Worm (Caenorhabditis elegans) whole organism, dauer: Measurements from ENCODE around the gene nlp-81.

Experiments used
- unc-62 ChIP-seq: sonication (generic microtip); optimal IDR thresholded peaks from 2 replicates; lab custom pipeline; 2017; ENCODE audit warnings: missing biosample characterization, missing genetic modification reagents, missing genetic modification characterization

The nlp-81 gene

ce11 chrIV:3151061-3151460, 24.9 kb downstream of the nlp-81 start, which contains the start of gene T23E1.1:
Gene T23E1.1 (plus strand): TSS chrIV:3151361.
- TF ChIP-seq unc-62 (GFP tag; lab: Kevin White, UChicago) = no peak

- TF ChIP-seq unc-62 (GFP tag; lab: Kevin White, UChicago) = no peak
Measured at ce11 chrIV:3145587-3145986, 30.3 kb downstream of the nlp-81 start, which contains the start of gene T23E1.3. Gene T23E1.3 (plus strand): TSS chrIV:3145887.

- TF ChIP-seq unc-62 (GFP tag; lab: Kevin White, UChicago) = no peak
Measured at ce11 chrIV:3136493-3136892, 39.4 kb downstream of the nlp-81 start.

ce11 chrIV:3135000-3135399, 40.9 kb downstream of the nlp-81 start:
- TF ChIP-seq unc-62 (GFP tag; lab: Kevin White, UChicago) = no peak

- TF ChIP-seq unc-62 (GFP tag; lab: Kevin White, UChicago) = no peak
Measured at ce11 chrIV:3133099-3133817, 42.7 kb downstream of the nlp-81 start, which contains the start of gene mca-3. Gene mca-3 (minus strand): TSS chrIV:3133149.

- TF ChIP-seq unc-62 (GFP tag; lab: Kevin White, UChicago) = no peak
Measured at ce11 chrIV:3131871-3132586, 43.9 kb downstream of the nlp-81 start.

- no peak for TF ChIP-seq unc-62 (GFP tag; lab: Kevin White, UChicago)
Measured at ce11 chrIV:3127994-3128393, 47.9 kb downstream of the nlp-81 start.
